Fruit fly (Drosophila melanogaster) whole organism, embryonic: Measurements from ENCODE around the gene Scox.

ENCODE experiments used
- ATbp ChIP-seq: fragments of 200-800 bp; sonication (Bioruptor generic); optimal IDR thresholded peaks from 2 replicates; lab custom pipeline; 2017; ENCODE audit warnings: missing biosample characterization, mild to moderate bottlenecking, missing genetic modification characterization, missing genetic modification reagents
- Bgb ChIP-seq: fragments of 200-800 bp; sonication (Bioruptor generic); IDR thresholded peaks from 2 replicates; pipeline ENCODE4 v1.3.6; 2022; ENCODE audit warnings: missing biosample characterization, missing genetic modification characterization; ENCODE audit not compliant: partially characterized antibody
- CG10147 ChIP-seq: fragments of 200-800 bp; sonication (Bioruptor generic); optimal IDR thresholded peaks from 2 replicates; lab custom pipeline; 2019; ENCODE audit warnings: missing biosample characterization, mild to moderate bottlenecking, missing genetic modification characterization, moderate library complexity
- CG10274 ChIP-seq: fragments of 200-800 bp; sonication (Bioruptor generic); optimal IDR thresholded peaks from 3 replicates; lab custom pipeline; 2017; ENCODE audit warnings: missing biosample characterization, mild to moderate bottlenecking, missing genetic modification characterization
- CG10543 ChIP-seq: fragments of 200-800 bp; sonication (Bioruptor generic); optimal IDR thresholded peaks from 3 replicates; lab custom pipeline; 2017; ENCODE audit warnings: missing biosample characterization, mild to moderate bottlenecking, missing genetic modification characterization, moderate library complexity
- CG12155 ChIP-seq: fragments of 200-800 bp; sonication (Bioruptor generic); optimal IDR thresholded peaks from 3 replicates; lab custom pipeline; 2016; ENCODE audit warnings: missing biosample characterization, missing genetic modification characterization
- CG14014 ChIP-seq: fragments of 200-800 bp; sonication (Bioruptor generic); IDR thresholded peaks from 2 replicates; pipeline ENCODE4 v1.3.6; 2022; ENCODE audit warnings: missing biosample characterization, missing genetic modification characterization
- CG16779 ChIP-seq: fragments of 200-800 bp; sonication (Bioruptor generic); IDR thresholded peaks from 2 replicates; pipeline ENCODE4 v1.3.6; 2022; ENCODE audit warnings: missing biosample characterization, missing genetic modification characterization
- CG16863 ChIP-seq: fragments of 200-800 bp; sonication (Bioruptor generic); optimal IDR thresholded peaks from 3 replicates; lab custom pipeline; 2016; ENCODE audit warnings: missing biosample characterization, missing genetic modification characterization
- CG17385 ChIP-seq: fragments of 200-800 bp; sonication (Bioruptor generic); optimal IDR thresholded peaks from 3 replicates; lab custom pipeline; 2018; ENCODE audit warnings: missing biosample characterization, mild to moderate bottlenecking, missing genetic modification characterization
- CG18599 ChIP-seq: fragments of 200-800 bp; sonication (Bioruptor generic); optimal IDR thresholded peaks from 3 replicates; lab custom pipeline; 2017; ENCODE audit warnings: missing biosample characterization, missing genetic modification characterization, mild to moderate bottlenecking, moderate library complexity, missing genetic modification reagents
- CG2712 ChIP-seq: fragments of 200-800 bp; optimal IDR thresholded peaks from 3 replicates; lab custom pipeline; 2019; ENCODE audit warnings: missing biosample characterization, mild to moderate bottlenecking, missing genetic modification characterization, moderate library complexity
- CG42726 ChIP-seq: fragments of 200-800 bp; sonication (Bioruptor generic); IDR thresholded peaks from 2 replicates; pipeline ENCODE4 v1.3.6; 2022; ENCODE audit warnings: missing biosample characterization, missing genetic modification characterization; ENCODE audit not compliant: partially characterized antibody
- CG4282 ChIP-seq: fragments of 200-800 bp; sonication (Bioruptor generic); optimal IDR thresholded peaks from 2 replicates; lab custom pipeline; 2016; ENCODE audit warnings: missing biosample characterization, missing genetic modification characterization
- CG6854 ChIP-seq: fragments of 200-800 bp; sonication (Bioruptor generic); optimal IDR thresholded peaks from 3 replicates; lab custom pipeline; 2017; ENCODE audit warnings: missing biosample characterization, mild to moderate bottlenecking, missing genetic modification characterization
- CG7839 ChIP-seq: fragments of 200-800 bp; sonication (Bioruptor generic); optimal IDR thresholded peaks from 3 replicates; lab custom pipeline; 2018; ENCODE audit warnings: missing biosample characterization, mild to moderate bottlenecking, missing genetic modification characterization, moderate library complexity
- CG9609 ChIP-seq: fragments of 200-800 bp; sonication (Bioruptor generic); optimal IDR thresholded peaks from 3 replicates; lab custom pipeline; 2016; ENCODE audit warnings: missing biosample characterization, missing genetic modification characterization
- CG9876 ChIP-seq: fragments of 200-800 bp; sonication (Bioruptor generic); optimal IDR thresholded peaks from 2 replicates; lab custom pipeline; 2016; ENCODE audit warnings: missing biosample characterization, missing genetic modification characterization
- Camta ChIP-seq: fragments of 200-800 bp; sonication (Bioruptor generic); optimal IDR thresholded peaks from 2 replicates; lab custom pipeline; 2016; ENCODE audit warnings: missing biosample characterization, missing genetic modification characterization
- Dad ChIP-seq: fragments of 200-800 bp; sonication (Bioruptor generic); optimal IDR thresholded peaks from 3 replicates; lab custom pipeline; 2016; ENCODE audit warnings: missing biosample characterization, missing genetic modification characterization
- Deaf1 ChIP-seq: fragments of 200-800 bp; optimal IDR thresholded peaks from 3 replicates; lab custom pipeline; 2019; ENCODE audit warnings: missing biosample characterization, mild to moderate bottlenecking, missing genetic modification characterization, moderate library complexity
- Drgx ChIP-seq: fragments of 200-800 bp; sonication (Bioruptor generic); IDR thresholded peaks from 2 replicates; pipeline ENCODE4 v1.3.6; 2022; ENCODE audit warnings: missing biosample characterization, missing genetic modification characterization
- E2f1 ChIP-seq: fragments of 200-800 bp; sonication (Bioruptor generic); IDR thresholded peaks from 2 replicates; pipeline ENCODE4 v1.3.6; 2022; ENCODE audit warnings: missing biosample characterization, missing genetic modification characterization
- HLH4C ChIP-seq: fragments of 200-800 bp; sonication (Bioruptor generic); IDR thresholded peaks from 3 replicates; pipeline ENCODE4 v1.3.6; 2022; ENCODE audit warnings: missing biosample characterization, missing genetic modification characterization; ENCODE audit not compliant: partially characterized antibody
- Hr51 ChIP-seq, 2 experiments: fragments of 200-800 bp; sonication (Bioruptor generic); optimal IDR thresholded peaks; 2 replicates in 1 of 2; 3 replicates in 1 of 2; lab custom pipeline; 2016 to 2018; ENCODE audit warnings: missing biosample characterization in 2 of 2, missing genetic modification characterization in 2 of 2, mild to moderate bottlenecking in 1 of 2, moderate library complexity in 1 of 2
- Lpt ChIP-seq: fragments of >200 bp; optimal IDR thresholded peaks from 2 replicates; lab custom pipeline; 2018; ENCODE audit warnings: missing biosample characterization, missing genetic modification characterization
- Ssrp ChIP-seq: fragments of 200-800 bp; sonication (Bioruptor generic); optimal IDR thresholded peaks from 2 replicates; lab custom pipeline; 2018; ENCODE audit warnings: missing biosample characterization, mild to moderate bottlenecking, missing genetic modification characterization, moderate library complexity
- Trl ChIP-seq, 3 experiments: fragments of >200 bp in 2 of 3; fragments of 200-800 bp in 1 of 3; sonication (Bioruptor generic) in 1 of 3; optimal IDR thresholded peaks; 2 replicates in 1 of 3; 3 replicates in 2 of 3; lab custom pipeline; 2016 to 2017; ENCODE audit warnings: missing biosample characterization in 1 of 3, missing genetic modification characterization in 1 of 3
- Usf ChIP-seq: fragments of 200-800 bp; sonication (Bioruptor generic); optimal IDR thresholded peaks from 2 replicates; lab custom pipeline; 2017; ENCODE audit warnings: missing genotype, missing biosample characterization, missing genetic modification characterization
- ac ChIP-seq: fragments of 200-800 bp; sonication (Bioruptor generic); optimal IDR thresholded peaks from 3 replicates; lab custom pipeline; 2017; ENCODE audit warnings: missing biosample characterization, mild to moderate bottlenecking, missing genetic modification characterization
- bcd ChIP-seq: fragments of 200-800 bp; sonication (Bioruptor generic); optimal IDR thresholded peaks from 2 replicates; lab custom pipeline; 2017; ENCODE audit warnings: missing biosample characterization, mild to moderate bottlenecking, missing genetic modification characterization
- bowl ChIP-seq: fragments of 200-800 bp; sonication (Bioruptor generic); IDR thresholded peaks from 2 replicates; pipeline ENCODE4 v1.3.6; 2022; ENCODE audit warnings: missing biosample characterization, missing genetic modification characterization
- ci ChIP-seq: fragments of 200-800 bp; sonication (Bioruptor generic); IDR thresholded peaks from 3 replicates; pipeline ENCODE4 v1.3.6; 2022; ENCODE audit warnings: missing biosample characterization, missing genetic modification characterization
- dmrt11E ChIP-seq: fragments of 200-800 bp; sonication (Bioruptor generic); optimal IDR thresholded peaks from 3 replicates; lab custom pipeline; 2018; ENCODE audit warnings: missing biosample characterization, mild to moderate bottlenecking, missing genetic modification characterization, moderate library complexity
- emc ChIP-seq: fragments of 200-800 bp; sonication (Bioruptor generic); optimal IDR thresholded peaks from 2 replicates; lab custom pipeline; 2016; ENCODE audit warnings: missing biosample characterization, missing genetic modification characterization
- gfzf ChIP-seq: fragments of 200-800 bp; sonication (Bioruptor generic); optimal IDR thresholded peaks from 2 replicates; lab custom pipeline; 2016; ENCODE audit warnings: missing biosample characterization, mild to moderate bottlenecking, missing genetic modification characterization, moderate library complexity
- kni ChIP-seq: fragments of 200-800 bp; sonication (Bioruptor generic); optimal IDR thresholded peaks from 3 replicates; lab custom pipeline; 2017; ENCODE audit warnings: mild to moderate bottlenecking, missing biosample characterization, missing genetic modification reagents, missing genetic modification characterization
- nerfin-2 ChIP-seq: fragments of 200-800 bp; sonication (Bioruptor generic); IDR thresholded peaks from 2 replicates; pipeline ENCODE4 v1.3.6; 2022; ENCODE audit warnings: missing biosample characterization, missing genetic modification characterization; ENCODE audit not compliant: partially characterized antibody
- otp ChIP-seq: fragments of 200-800 bp; sonication (Bioruptor generic); IDR thresholded peaks from 3 replicates; pipeline ENCODE4, ENCODE4 v1.3.6; 2022; ENCODE audit warnings: missing biosample characterization, missing genetic modification characterization
- row ChIP-seq: fragments of 200-800 bp; sonication (Bioruptor generic); IDR thresholded peaks from 3 replicates; pipeline ENCODE4 v1.3.6; 2022; ENCODE audit warnings: missing biosample characterization, missing genetic modification characterization
- salm ChIP-seq: fragments of 200-800 bp; sonication (Bioruptor generic); optimal IDR thresholded peaks from 2 replicates; lab custom pipeline; 2018; ENCODE audit warnings: missing biosample characterization, mild to moderate bottlenecking, missing genetic modification characterization
- sd ChIP-seq: fragments of 200-800 bp; sonication (Bioruptor generic); optimal IDR thresholded peaks from 3 replicates; lab custom pipeline; 2018; ENCODE audit warnings: missing biosample characterization, mild to moderate bottlenecking, missing genetic modification characterization, moderate library complexity
- sens ChIP-seq: fragments of 200-800 bp; sonication (Bioruptor generic); peaks from one replicate; lab custom pipeline; 2016; ENCODE audit warnings: missing biosample characterization, missing genetic modification characterization
- seq ChIP-seq: fragments of 200-800 bp; sonication (Bioruptor generic); IDR thresholded peaks from 2 replicates; pipeline ENCODE4 v1.3.6; 2022; ENCODE audit warnings: missing biosample characterization, missing genetic modification characterization
- sisA ChIP-seq: fragments of 200-800 bp; sonication (Bioruptor generic); IDR thresholded peaks from 2 replicates; pipeline ENCODE4 v1.3.6; 2022; ENCODE audit warnings: missing biosample characterization, missing genetic modification characterization
- slp2 ChIP-seq: fragments of 200-800 bp; sonication (Bioruptor generic); optimal IDR thresholded peaks from 2 replicates; lab custom pipeline; 2016; ENCODE audit warnings: missing biosample characterization, missing genetic modification characterization
- tx ChIP-seq: fragments of 200-800 bp; sonication (Bioruptor generic); optimal IDR thresholded peaks from 2 replicates; lab custom pipeline; 2016; ENCODE audit warnings: missing biosample characterization, missing genetic modification characterization
- zen2 ChIP-seq: fragments of 200-800 bp; sonication (Bioruptor generic); IDR thresholded peaks from 3 replicates; pipeline ENCODE4 v1.3.6; 2022; ENCODE audit warnings: missing biosample characterization, missing genetic modification characterization; ENCODE audit not compliant: partially characterized antibody
- zfh2 ChIP-seq: fragments of 200-800 bp; sonication (Bioruptor generic); optimal IDR thresholded peaks from 2 replicates; lab custom pipeline; 2016; ENCODE audit warnings: missing biosample characterization, missing genetic modification characterization

The Scox gene

dm6 chr2L:5009306-5010030, 40.7 kb upstream of the Scox start, which contains the start of gene Rtnl1 (continued):
- TF ChIP-seq CG42726 (GFP tag; lab: Robert Waterston, UW), result peak; percentile 95
- no peak for TF ChIP-seq kni (GFP tag; lab: Kevin White, UChicago)
- peak; percentile 82 for TF ChIP-seq HLH4C (GFP tag; lab: Robert Waterston, UW)
- peak; percentile 30 for TF ChIP-seq CG18599 (GFP tag; lab: Kevin White, UChicago)
- peak; percentile 27 for TF ChIP-seq CG10147 (GFP tag; lab: Kevin White, UChicago)
- TF ChIP-seq CG17385 (GFP tag; lab: Kevin White, UChicago), result no peak
- TF ChIP-seq ac (GFP tag; lab: Kevin White, UChicago), result no peak
- TF ChIP-seq row (GFP tag; lab: Robert Waterston, UW), result peak; percentile 57
- TF ChIP-seq CG10274 (GFP tag; lab: Kevin White, UChicago), result no peak
- TF ChIP-seq gfzf (GFP tag; lab: Kevin White, UChicago), result peak; percentile 99
- no peak for TF ChIP-seq CG16779
- TF ChIP-seq Camta (GFP tag; lab: Kevin White, UChicago), result no peak
- TF ChIP-seq bowl, result no peak
- TF ChIP-seq ATbp, result no peak
- TF ChIP-seq zen2 (GFP tag; lab: Robert Waterston, UW), result peak; percentile 79
- peak; percentile 95 for TF ChIP-seq Bgb
- peak; percentile 85 for TF ChIP-seq sens (GFP tag; lab: Kevin White, UChicago)
- peak; percentile 42; the same call in 1 of the 2 replicates for TF ChIP-seq nerfin-2
- TF ChIP-seq Ssrp, result no peak
- TF ChIP-seq Usf, result no peak
- TF ChIP-seq E2f1 (GFP tag; lab: Robert Waterston, UW), result no peak
- TF ChIP-seq Drgx (GFP tag; lab: Robert Waterston, UW), result no peak
- TF ChIP-seq CG9876 (GFP tag; lab: Kevin White, UChicago), result peak; percentile 59
- TF ChIP-seq bcd, result no peak
- no peak; the same call in 1 of the 2 replicates for TF ChIP-seq sisA (GFP tag; lab: Robert Waterston, UW)
- peak; percentile 9 for TF ChIP-seq salm (tag; lab: Kevin White, UChicago)
- peak; percentile 11 for TF ChIP-seq tx (GFP tag; lab: Kevin White, UChicago)
- TF ChIP-seq dmrt11E, result peak; percentile 18
- TF ChIP-seq otp (GFP tag; lab: Robert Waterston, UW), result no peak
- peak; percentile 40 for TF ChIP-seq CG9609 (GFP tag; lab: Kevin White, UChicago)
- TF ChIP-seq CG6854 (GFP tag; lab: Kevin White, UChicago), result no peak
- TF ChIP-seq Trl (optimal IDR thresholded peaks at IDR 0.05; lab: Kevin White, UChicago), result no peak
- TF ChIP-seq Trl (GFP tag; optimal IDR thresholded peaks at IDR 0.05; lab: Kevin White, UChicago), result peak; percentile 22
- TF ChIP-seq CG14014, result no peak
- peak; percentile 88 for TF ChIP-seq sd
- TF ChIP-seq slp2, result no peak
- TF ChIP-seq Dad (GFP tag; lab: Kevin White, UChicago), result peak; percentile 20
- no peak for TF ChIP-seq seq (GFP tag; lab: Robert Waterston, UW)
- TF ChIP-seq Lpt (GFP tag; lab: Kevin White, UChicago), result no peak
- TF ChIP-seq Hr51 (GFP tag; optimal IDR thresholded peaks at IDR 0.05; lab: Kevin White, UChicago), result peak; percentile 3 to 15
- peak; percentile 60 for TF ChIP-seq CG2712 (tag; lab: Kevin White, UChicago)
- peak; percentile 57; the same call in 2 of the 3 replicates for TF ChIP-seq ci (GFP tag; lab: Robert Waterston, UW)
- peak; percentile 52 for TF ChIP-seq CG12155 (GFP tag; lab: Kevin White, UChicago)
- peak; percentile 6 for TF ChIP-seq CG10543 (GFP tag; lab: Kevin White, UChicago)
- peak; percentile 23 for TF ChIP-seq CG16863 (GFP tag; lab: Kevin White, UChicago)
- TF ChIP-seq Deaf1, result peak; percentile 29
- TF ChIP-seq zfh2, result peak; percentile 16
- TF ChIP-seq emc (GFP tag; lab: Kevin White, UChicago), result no peak
- no peak for TF ChIP-seq CG4282 (GFP tag; lab: Kevin White, UChicago)
- no peak for TF ChIP-seq CG7839 (tag; lab: Kevin White, UChicago)
